Fruit fly (Drosophila melanogaster): ENCODE measurements around the gene Phyhd1.

DNA sequence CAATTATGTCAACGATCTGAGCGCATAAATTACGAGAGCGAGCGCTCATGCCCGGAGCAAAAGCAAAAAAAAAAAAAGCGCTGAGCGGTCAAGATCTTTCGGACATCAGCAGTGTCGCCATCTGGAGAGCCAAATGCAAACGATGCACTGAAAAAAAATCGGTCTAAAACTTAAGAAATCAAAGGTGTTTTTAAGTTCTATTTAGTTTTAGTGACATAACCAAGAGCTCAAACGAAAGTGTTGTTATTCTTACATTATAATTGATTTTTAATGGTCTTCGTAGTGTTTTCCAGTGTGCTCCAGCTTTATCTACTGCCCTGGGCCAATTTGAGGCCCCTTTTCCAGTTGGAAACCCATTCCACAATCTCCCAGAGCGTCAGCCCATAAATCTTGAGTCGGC is 50.8 kb downstream of the Phyhd1 start:
- TF ChIP-seq ey (GFP tag; optimal IDR thresholded peaks at IDR 0.05) (no peak), Abd-B (GFP tag; optimal IDR thresholded peaks at IDR 0.05) (no peak), GATAd (GFP tag; optimal IDR thresholded peaks at IDR 0.05) (no peak)
